Worm (Caenorhabditis elegans) whole organism, midembryonic: ENCODE results near the gene str-123.

Source experiments
- T22C8.4 ChIP-seq: fragments of 200-800 bp; sonication (Bioruptor generic); IDR thresholded peaks from 2 replicates; pipeline ENCODE4 v1.3.6; 2022; ENCODE audit warnings: missing genetic modification characterization, missing compliant biosample characterization
- cog-1 ChIP-seq: sonication (generic microtip); optimal IDR thresholded peaks from 2 replicates; lab custom pipeline; 2016; ENCODE audit warnings: missing genetic modification characterization, missing compliant biosample characterization
- flt-1 ChIP-seq: fragments of 200-800 bp; sonication (Bioruptor generic); IDR thresholded peaks from 2 replicates; pipeline ENCODE4 v1.3.6; 2022; ENCODE audit warnings: missing genetic modification characterization, missing compliant biosample characterization
- med-1 ChIP-seq: sonication (generic microtip); optimal IDR thresholded peaks from 2 replicates; lab custom pipeline; 2017; ENCODE audit warnings: missing genetic modification characterization, mild to moderate bottlenecking, missing compliant biosample characterization, antibody characterized with exemption, missing genetic modification reagents; ENCODE audit not compliant: insufficient read depth
- ref-1 ChIP-seq: fragments of 200-800 bp; sonication (Bioruptor generic); conservative IDR thresholded peaks from 2 replicates; pipeline ENCODE4 v1.3.6; 2022; ENCODE audit warnings: missing genetic modification reagents, missing genetic modification characterization, missing compliant biosample characterization
- tab-1 ChIP-seq: fragments of 200-800 bp; sonication (Bioruptor generic); IDR thresholded peaks from 2 replicates; pipeline ENCODE4 v1.3.6; 2022; ENCODE audit warnings: missing genetic modification characterization, missing compliant biosample characterization
- ztf-23 ChIP-seq: fragments of 200-800 bp; sonication (Bioruptor generic); IDR thresholded peaks from 2 replicates; pipeline ENCODE4 v1.3.6; 2022; ENCODE audit warnings: missing genetic modification reagents, missing genetic modification characterization, missing compliant biosample characterization
- ztf-29 ChIP-seq: fragments of 200-800 bp; sonication (Bioruptor generic); IDR thresholded peaks from 2 replicates; pipeline ENCODE4 v1.3.6; 2022; ENCODE audit warnings: missing genetic modification reagents, missing genetic modification characterization, missing compliant biosample characterization

DNA sequence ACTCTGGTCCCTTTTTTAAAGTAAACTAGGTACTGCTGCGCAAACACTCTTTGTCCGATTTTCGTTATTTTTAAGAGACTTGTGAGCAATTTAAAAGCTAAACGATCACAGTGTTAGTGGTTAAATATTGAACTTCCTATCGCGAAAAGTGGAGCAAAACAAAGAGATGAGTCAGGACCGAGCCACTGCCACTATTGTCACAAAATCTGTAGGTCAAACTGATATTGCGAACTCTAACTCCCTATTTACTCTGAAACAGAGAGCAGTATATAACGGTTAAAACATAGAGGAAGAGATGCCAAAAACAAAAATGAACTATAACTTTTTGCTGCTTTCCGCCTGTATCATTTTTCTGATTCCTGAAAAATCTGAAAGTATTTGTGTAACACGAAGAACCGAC lies 2.4 kb downstream of the str-123 start, which contains the start of gene abf-5:
- TF ChIP-seq ztf-29 (GFP tag; lab: Robert Waterston, UW): no peak
- TF ChIP-seq tab-1: no peak
- no peak for TF ChIP-seq med-1
- no peak for TF ChIP-seq cog-1 (tag; lab: Kevin White, UChicago)
- TF ChIP-seq ztf-23 (GFP tag; lab: Robert Waterston, UW): no peak
- TF ChIP-seq flt-1: no peak
- TF ChIP-seq T22C8.4 (GFP tag; lab: Robert Waterston, UW): no peak
- no peak for TF ChIP-seq ref-1 (GFP tag; lab: Robert Waterston, UW)
